Fruit fly (Drosophila melanogaster): Measurements from ENCODE around the gene Rcd7.
A peak's percentile ranks its signal among the peaks of the same experiment; 100 is the strongest.

Rcd7 gene

dm6 chr3L:19585979-19586378 lies 41.1 kb downstream of the Rcd7 start, which contains the start of the genes CG9231 and CG9330 (continued):
- no peak for TF ChIP-seq ase (GFP tag; IDR thresholded peaks at IDR 0.05)
- no peak for TF ChIP-seq wor (GFP tag; IDR thresholded peaks at IDR 0.05)
- TF ChIP-seq CG14667 (GFP tag; IDR thresholded peaks at IDR 0.05): no peak
- no peak for TF ChIP-seq CG5180 (GFP tag; optimal IDR thresholded peaks at IDR 0.05)
- TF ChIP-seq ash1 (GFP tag; optimal IDR thresholded peaks at IDR 0.05): no peak
- no peak for TF ChIP-seq NK7.1 (GFP tag; optimal IDR thresholded peaks at IDR 0.05)
- TF ChIP-seq Poxn (GFP tag; IDR thresholded peaks at IDR 0.05): no peak
- no peak for TF ChIP-seq dmrt11E (tag; optimal IDR thresholded peaks at IDR 0.05)
- no peak for TF ChIP-seq CG43689 (GFP tag; IDR thresholded peaks at IDR 0.05)
- TF ChIP-seq CG18262 (tag; optimal IDR thresholded peaks at IDR 0.05): peak; percentile 50
- no peak for TF ChIP-seq CG9609 (GFP tag; optimal IDR thresholded peaks at IDR 0.05)
- TF ChIP-seq CHES-1-like (GFP tag; optimal IDR thresholded peaks at IDR 0.05): no peak
- TF ChIP-seq Mes4 (GFP tag; optimal IDR thresholded peaks at IDR 0.05): no peak
- no peak for TF ChIP-seq CG7963 (GFP tag; IDR thresholded peaks at IDR 0.05; ENCODE audit: partially characterized antibody)
- no peak for TF ChIP-seq CG10321 (GFP tag; IDR thresholded peaks at IDR 0.05)
- no peak for TF ChIP-seq ken (GFP tag; IDR thresholded peaks at IDR 0.05)
- no peak for TF ChIP-seq CG17612 (GFP tag; IDR thresholded peaks at IDR 0.05)
- TF ChIP-seq gsb-n (tag; optimal IDR thresholded peaks at IDR 0.05): peak; percentile 40
- peak; percentile 55 for TF ChIP-seq nmo (GFP tag; optimal IDR thresholded peaks at IDR 0.05)
- no peak for TF ChIP-seq luna (GFP tag; optimal IDR thresholded peaks at IDR 0.05)
- TF ChIP-seq CG8478 (optimal IDR thresholded peaks at IDR 0.05): no peak
- TF ChIP-seq so (GFP tag; IDR thresholded peaks at IDR 0.05): no peak
- no peak for TF ChIP-seq CG13296 (GFP tag; optimal IDR thresholded peaks at IDR 0.05)
- TF ChIP-seq Rx (GFP tag; IDR thresholded peaks at IDR 0.05): no peak
- TF ChIP-seq crc (GFP tag; optimal IDR thresholded peaks at IDR 0.05): no peak
- TF ChIP-seq CG8944 (GFP tag; optimal IDR thresholded peaks at IDR 0.05): no peak
- TF ChIP-seq CG18476 (GFP tag; optimal IDR thresholded peaks at IDR 0.05): no peak
- no peak for TF ChIP-seq CG10147 (GFP tag; optimal IDR thresholded peaks at IDR 0.05)
- TF ChIP-seq cato (GFP tag; optimal IDR thresholded peaks at IDR 0.05; ENCODE audit: borderline replicate concordance): no peak
- TF ChIP-seq Dip2 (GFP tag; IDR thresholded peaks at IDR 0.05): no peak
- TF ChIP-seq CG3407 (GFP tag; optimal IDR thresholded peaks at IDR 0.05): no peak
- TF ChIP-seq nerfin-2 (GFP tag; IDR thresholded peaks at IDR 0.05; ENCODE audit: partially characterized antibody): no peak
- peak; percentile 54 for TF ChIP-seq CG17829 (tag; optimal IDR thresholded peaks at IDR 0.05)
- TF ChIP-seq CG9932 (GFP tag; IDR thresholded peaks at IDR 0.05): no peak
- peak; percentile 32 to 36 for TF ChIP-seq dpn (GFP tag; optimal IDR thresholded peaks at IDR 0.05)
- no peak for TF ChIP-seq Vsx1 (GFP tag; optimal IDR thresholded peaks at IDR 0.05)
- TF ChIP-seq CG1603 (tag; optimal IDR thresholded peaks at IDR 0.05): peak; percentile 52
- TF ChIP-seq tll (GFP tag; optimal IDR thresholded peaks at IDR 0.05): peak in 1 of 2 experiments; percentile 77
- TF ChIP-seq cad (GFP tag; optimal IDR thresholded peaks at IDR 0.05): no peak
- TF ChIP-seq nom (GFP tag; optimal IDR thresholded peaks at IDR 0.05): no peak
- TF ChIP-seq CG2875 (GFP tag; optimal IDR thresholded peaks at IDR 0.05): no peak
- TF ChIP-seq bcd (GFP tag; optimal IDR thresholded peaks at IDR 0.05): no peak
- no peak for TF ChIP-seq CG18599 (GFP tag; optimal IDR thresholded peaks at IDR 0.05)
- TF ChIP-seq CG6254 (GFP tag; optimal IDR thresholded peaks at IDR 0.05): peak; percentile 12
- no peak for TF ChIP-seq vnd (GFP tag; IDR thresholded peaks at IDR 0.05; ENCODE audit: partially characterized antibody)
- TF ChIP-seq Camta (GFP tag; optimal IDR thresholded peaks at IDR 0.05): no peak
- TF ChIP-seq tin (GFP tag; optimal IDR thresholded peaks at IDR 0.05): no peak
- TF ChIP-seq HmgZ (tag; optimal IDR thresholded peaks at IDR 0.05): peak; percentile 56
- no peak for TF ChIP-seq hth (optimal IDR thresholded peaks at IDR 0.05)
- TF ChIP-seq CG4424 (GFP tag; optimal IDR thresholded peaks at IDR 0.05): no peak
- TF ChIP-seq CG8924 (tag; optimal IDR thresholded peaks at IDR 0.05): peak; percentile 3
- TF ChIP-seq danr (GFP tag; IDR thresholded peaks at IDR 0.05): no peak

All from whole organism, embryonic.